Fruit fly (Drosophila melanogaster) whole organism, embryonic: ENCODE results near the gene Obp19b.
A peak's percentile ranks its signal among the peaks of the same experiment; 100 is the strongest.

ENCODE experiments used
- Bgb ChIP-seq: fragments of 200-800 bp; sonication (Bioruptor generic); IDR thresholded peaks from 2 replicates; pipeline ENCODE4 v1.3.6; 2022; ENCODE audit warnings: missing biosample characterization, missing genetic modification characterization; ENCODE audit not compliant: partially characterized antibody
- CG10959 ChIP-seq: fragments of 200-800 bp; sonication (Bioruptor generic); IDR thresholded peaks from 2 replicates; pipeline ENCODE4 v1.3.6; 2022; ENCODE audit warnings: missing biosample characterization, missing genetic modification characterization
- CG11085 ChIP-seq: fragments of 200-800 bp; sonication (Bioruptor generic); IDR thresholded peaks from 2 replicates; pipeline ENCODE4 v1.3.6; 2022; ENCODE audit warnings: missing biosample characterization, missing genetic modification characterization
- CG11247 ChIP-seq: fragments of 200-800 bp; sonication (Bioruptor generic); IDR thresholded peaks from 2 replicates; pipeline ENCODE4 v1.3.6; 2022; ENCODE audit warnings: missing biosample characterization, missing genetic modification characterization
- CG13287 ChIP-seq: fragments of 200-800 bp; sonication (Bioruptor generic); IDR thresholded peaks from 2 replicates; pipeline ENCODE4 v1.3.6; 2022; ENCODE audit warnings: missing biosample characterization, missing genetic modification characterization; ENCODE audit not compliant: partially characterized antibody
- CG2199 ChIP-seq: fragments of 200-800 bp; sonication (Bioruptor generic); IDR thresholded peaks from 3 replicates; pipeline ENCODE4 v1.3.6; 2022; ENCODE audit warnings: missing biosample characterization, missing genetic modification characterization
- CG2712 ChIP-seq: fragments of 200-800 bp; optimal IDR thresholded peaks from 3 replicates; lab custom pipeline; 2019; ENCODE audit warnings: missing biosample characterization, mild to moderate bottlenecking, missing genetic modification characterization, moderate library complexity
- CG4820 ChIP-seq: fragments of 200-800 bp; sonication (Bioruptor generic); optimal IDR thresholded peaks from 3 replicates; lab custom pipeline; 2016; ENCODE audit warnings: missing biosample characterization, missing genetic modification characterization
- CG7839 ChIP-seq: fragments of 200-800 bp; sonication (Bioruptor generic); optimal IDR thresholded peaks from 3 replicates; lab custom pipeline; 2018; ENCODE audit warnings: missing biosample characterization, mild to moderate bottlenecking, missing genetic modification characterization, moderate library complexity
- CG8290 ChIP-seq, 3 experiments: fragments of 200-800 bp; sonication (Bioruptor generic); optimal IDR thresholded peaks; 2 replicates each; lab custom pipeline; 2016 to 2019; ENCODE audit warnings: missing biosample characterization in 3 of 3, missing genetic modification characterization in 3 of 3, mild to moderate bottlenecking in 2 of 3, moderate library complexity in 1 of 3
- CG9797 ChIP-seq: fragments of 200-800 bp; sonication (Bioruptor generic); optimal IDR thresholded peaks from 3 replicates; lab custom pipeline; 2018; ENCODE audit warnings: missing biosample characterization, mild to moderate bottlenecking, missing genetic modification characterization
- CrebB ChIP-seq: fragments of 200-800 bp; sonication (Bioruptor generic); optimal IDR thresholded peaks from 3 replicates; lab custom pipeline; 2018; ENCODE audit warnings: missing biosample characterization, mild to moderate bottlenecking, missing genetic modification characterization
- Dll ChIP-seq: fragments of 200-800 bp; sonication (Bioruptor generic); IDR thresholded peaks from 4 replicates; pipeline ENCODE4 v1.3.6; 2022; ENCODE audit warnings: missing biosample characterization, missing genetic modification characterization; ENCODE audit not compliant: partially characterized antibody
- Doc2 ChIP-seq: fragments of 200-800 bp; sonication (Bioruptor generic); IDR thresholded peaks from 2 replicates; pipeline ENCODE4 v1.3.6; 2022; ENCODE audit warnings: missing biosample characterization, missing genetic modification characterization
- Dref ChIP-seq: fragments of 200-800 bp; sonication (Bioruptor generic); IDR thresholded peaks from 2 replicates; pipeline ENCODE4 v1.3.6; 2022; ENCODE audit warnings: missing biosample characterization, missing genetic modification characterization
- Eip74EF ChIP-seq, 2 experiments: fragments of 200-800 bp in 1 of 2; fragments of >200 bp in 1 of 2; sonication (Bioruptor generic) in 1 of 2; optimal IDR thresholded peaks; 2 replicates each; lab custom pipeline; 2017 to 2019; ENCODE audit warnings: missing biosample characterization in 2 of 2, missing genetic modification characterization in 2 of 2, mild to moderate bottlenecking in 1 of 2, moderate library complexity in 1 of 2
- Gug ChIP-seq: fragments of 200-800 bp; sonication (Bioruptor generic); IDR thresholded peaks from 4 replicates; pipeline ENCODE4 v1.3.6; 2022; ENCODE audit warnings: missing biosample characterization, missing genetic modification characterization
- HLH4C ChIP-seq: fragments of 200-800 bp; sonication (Bioruptor generic); IDR thresholded peaks from 3 replicates; pipeline ENCODE4 v1.3.6; 2022; ENCODE audit warnings: missing biosample characterization, missing genetic modification characterization; ENCODE audit not compliant: partially characterized antibody
- HmgZ ChIP-seq: fragments of 200-800 bp; sonication (Bioruptor generic); optimal IDR thresholded peaks from 2 replicates; lab custom pipeline; 2018; ENCODE audit warnings: missing biosample characterization, mild to moderate bottlenecking, missing genetic modification characterization
- Hsf ChIP-seq: fragments of 200-800 bp; sonication (Bioruptor generic); optimal IDR thresholded peaks from 3 replicates; lab custom pipeline; 2016; ENCODE audit warnings: missing biosample characterization, missing genetic modification characterization
- MBD-R2 ChIP-seq: fragments of 200-800 bp; sonication (Bioruptor generic); IDR thresholded peaks from 2 replicates; pipeline ENCODE4 v1.3.6; 2022; ENCODE audit warnings: missing biosample characterization, missing genetic modification characterization
- NC2β ChIP-seq: fragments of 200-800 bp; sonication (Bioruptor generic); optimal IDR thresholded peaks from 2 replicates; lab custom pipeline; 2016; ENCODE audit warnings: missing biosample characterization, missing genetic modification characterization
- Nf-YA ChIP-seq: fragments of 200-800 bp; sonication (Bioruptor generic); IDR thresholded peaks from 2 replicates; pipeline ENCODE4 v1.3.6; 2022; ENCODE audit warnings: missing biosample characterization, missing genetic modification characterization
- Nf-YB ChIP-seq: fragments of 200-800 bp; sonication (Bioruptor generic); optimal IDR thresholded peaks from 3 replicates; lab custom pipeline; 2019; ENCODE audit warnings: missing biosample characterization, mild to moderate bottlenecking, missing genetic modification characterization, moderate library complexity
- Opbp ChIP-seq: fragments of 200-800 bp; sonication (Bioruptor generic); IDR thresholded peaks from 3 replicates; pipeline ENCODE4 v1.3.6; 2022; ENCODE audit warnings: missing biosample characterization, missing genetic modification characterization; ENCODE audit not compliant: partially characterized antibody
- Scr ChIP-seq: fragments of 200-800 bp; sonication (Bioruptor generic); IDR thresholded peaks from 2 replicates; pipeline ENCODE4 v1.3.6; 2022; ENCODE audit warnings: missing biosample characterization, missing genetic modification characterization; ENCODE audit not compliant: partially characterized antibody
- Taf1 ChIP-seq: fragments of 200-800 bp; sonication (Bioruptor generic); IDR thresholded peaks from 2 replicates; pipeline ENCODE4 v1.3.6; 2022; ENCODE audit warnings: missing biosample characterization, missing genetic modification characterization
- Usf ChIP-seq: fragments of 200-800 bp; sonication (Bioruptor generic); optimal IDR thresholded peaks from 2 replicates; lab custom pipeline; 2017; ENCODE audit warnings: missing genotype, missing biosample characterization, missing genetic modification characterization
- amos ChIP-seq: fragments of 200-800 bp; sonication (Bioruptor generic); IDR thresholded peaks from 2 replicates; pipeline ENCODE4 v1.3.6; 2022; ENCODE audit warnings: missing biosample characterization, missing genetic modification characterization; ENCODE audit not compliant: partially characterized antibody
- ase ChIP-seq: fragments of 200-800 bp; sonication (Bioruptor generic); IDR thresholded peaks from 3 replicates; pipeline ENCODE4 v1.3.6; 2022; ENCODE audit warnings: missing biosample characterization, missing genetic modification characterization
- bbx ChIP-seq: fragments of 200-800 bp; sonication (Bioruptor generic); IDR thresholded peaks from 2 replicates; pipeline ENCODE4 v1.3.6; 2022; ENCODE audit warnings: missing biosample characterization, missing genetic modification characterization; ENCODE audit not compliant: partially characterized antibody
- bigmax ChIP-seq: fragments of 200-800 bp; sonication (Bioruptor generic); optimal IDR thresholded peaks from 2 replicates; lab custom pipeline; 2018; ENCODE audit warnings: missing biosample characterization, mild to moderate bottlenecking, missing genetic modification characterization
- corto ChIP-seq: fragments of 200-800 bp; sonication (Bioruptor generic); optimal IDR thresholded peaks from 2 replicates; lab custom pipeline; 2016; ENCODE audit warnings: missing biosample characterization, mild to moderate bottlenecking, missing genetic modification characterization, moderate library complexity
- crc ChIP-seq: fragments of 200-800 bp; sonication (Bioruptor generic); optimal IDR thresholded peaks from 2 replicates; lab custom pipeline; 2016; ENCODE audit warnings: missing biosample characterization, missing genetic modification characterization
- crol ChIP-seq: fragments of 200-800 bp; sonication (Bioruptor generic); IDR thresholded peaks from 2 replicates; pipeline ENCODE4 v1.3.6; 2022; ENCODE audit warnings: missing biosample characterization, missing genetic modification characterization
- fd96Cb ChIP-seq: fragments of 200-800 bp; sonication (Bioruptor generic); optimal IDR thresholded peaks from 2 replicates; lab custom pipeline; 2018; ENCODE audit warnings: missing biosample characterization, mild to moderate bottlenecking, missing genetic modification characterization, moderate library complexity
- gfzf ChIP-seq: fragments of 200-800 bp; sonication (Bioruptor generic); optimal IDR thresholded peaks from 2 replicates; lab custom pipeline; 2016; ENCODE audit warnings: missing biosample characterization, mild to moderate bottlenecking, missing genetic modification characterization, moderate library complexity
- inv ChIP-seq: fragments of 200-800 bp; sonication (Bioruptor generic); IDR thresholded peaks from 2 replicates; pipeline ENCODE4 v1.3.6; 2022; ENCODE audit warnings: missing biosample characterization, missing genetic modification characterization; ENCODE audit not compliant: partially characterized antibody
- knrl ChIP-seq: fragments of 200-800 bp; sonication (Bioruptor generic); IDR thresholded peaks from 3 replicates; pipeline ENCODE4 v1.3.6; 2022; ENCODE audit warnings: missing biosample characterization, missing genetic modification characterization; ENCODE audit not compliant: partially characterized antibody
- p53 ChIP-seq: fragments of 200-800 bp; sonication (Bioruptor generic); optimal IDR thresholded peaks from 2 replicates; lab custom pipeline; 2016; ENCODE audit warnings: missing biosample characterization, missing genetic modification characterization
- pan ChIP-seq, 4 experiments: fragments of >200 bp in 3 of 4; fragments of 200-800 bp in 1 of 4; sonication (Bioruptor generic) in 1 of 4; optimal IDR thresholded peaks in 3 of 4; IDR thresholded peaks in 1 of 4; 2 replicates each; pipeline versions ENCODE4 v1.3.6 to Lab custom; 2017 to 2022; ENCODE audit warnings: missing biosample characterization in 2 of 4, missing genetic modification characterization in 2 of 4, mixed read lengths in 1 of 4
- pzg ChIP-seq: fragments of 200-800 bp; sonication (Bioruptor generic); optimal IDR thresholded peaks from 3 replicates; lab custom pipeline; 2018; ENCODE audit warnings: missing biosample characterization, mild to moderate bottlenecking, missing genetic modification characterization, moderate library complexity
- sc ChIP-seq, 3 experiments: fragments of >200 bp in 2 of 3; fragments of 200-800 bp in 1 of 3; sonication (Bioruptor generic) in 1 of 3; optimal IDR thresholded peaks; 2 replicates in 2 of 3; 3 replicates in 1 of 3; lab custom pipeline; 2017; ENCODE audit warnings: mild to moderate bottlenecking in 1 of 3, missing biosample characterization in 1 of 3, missing genetic modification characterization in 1 of 3, missing genetic modification reagents in 1 of 3
- sd ChIP-seq: fragments of 200-800 bp; sonication (Bioruptor generic); optimal IDR thresholded peaks from 3 replicates; lab custom pipeline; 2018; ENCODE audit warnings: missing biosample characterization, mild to moderate bottlenecking, missing genetic modification characterization, moderate library complexity
- sob ChIP-seq: fragments of 200-800 bp; sonication (Bioruptor generic); IDR thresholded peaks from 2 replicates; pipeline ENCODE4 v1.3.6; 2022; ENCODE audit warnings: missing biosample characterization, missing genetic modification characterization
- tin ChIP-seq: fragments of 200-800 bp; sonication (Bioruptor generic); optimal IDR thresholded peaks from 3 replicates; lab custom pipeline; 2016; ENCODE audit warnings: missing biosample characterization, missing genetic modification characterization
- tx ChIP-seq: fragments of 200-800 bp; sonication (Bioruptor generic); optimal IDR thresholded peaks from 2 replicates; lab custom pipeline; 2016; ENCODE audit warnings: missing biosample characterization, missing genetic modification characterization
- unc-4 ChIP-seq: fragments of 200-800 bp; sonication (Bioruptor generic); IDR thresholded peaks from 2 replicates; pipeline ENCODE4 v1.3.6; 2022; ENCODE audit warnings: missing biosample characterization, missing genetic modification characterization; ENCODE audit not compliant: partially characterized antibody

Gene Obp19b

DNA sequence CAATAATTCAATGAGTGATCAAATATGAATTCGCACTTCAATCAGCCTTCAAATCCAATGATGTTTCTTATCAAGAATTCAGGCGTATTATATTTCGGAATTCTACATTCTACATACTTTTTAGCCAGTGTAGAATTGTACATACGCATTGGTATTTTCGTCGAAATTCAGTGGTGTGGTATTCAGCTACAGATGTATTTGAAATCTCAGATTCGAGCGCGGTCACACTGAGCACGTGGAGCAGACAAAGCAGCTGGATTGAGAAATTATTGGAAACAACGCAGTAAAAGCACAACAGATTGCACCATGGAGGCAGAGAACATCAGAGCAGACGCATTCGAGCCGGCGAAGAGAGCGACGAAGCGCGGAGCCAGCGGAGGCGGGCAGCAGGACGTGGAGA, 25.3 kb upstream of the Obp19b start (continued):
- TF ChIP-seq CG8290 (GFP tag; optimal IDR thresholded peaks at IDR 0.05; lab: Kevin White, UChicago) (peak; percentile 7), CG8290 (tag; optimal IDR thresholded peaks at IDR 0.05; lab: Kevin White, UChicago) (peak in 1 of 2 experiments; percentile 46), MBD-R2 (peak; percentile 87), CG11247 (GFP tag; lab: Robert Waterston, UW) (no peak), Nf-YA (GFP tag; lab: Robert Waterston, UW) (no peak), pan (optimal IDR thresholded peaks at IDR 0.05; lab: Kevin White, UChicago) (no peak), pan (GFP tag; optimal IDR thresholded peaks at IDR 0.05 in 1 of 2, IDR thresholded peaks at IDR 0.05 in 1 of 2) (no peak), CG9797 (GFP tag; lab: Kevin White, UChicago) (peak; percentile 80), ase (GFP tag; lab: Robert Waterston, UW) (no peak), Eip74EF (GFP tag; optimal IDR thresholded peaks at IDR 0.05; lab: Kevin White, UChicago) (no peak), HLH4C (GFP tag; lab: Robert Waterston, UW) (no peak), unc-4 (GFP tag; lab: Robert Waterston, UW) (0 out of 2 replicates have a peak, but pooled peaks have one; percentile 16), inv (GFP tag; lab: Robert Waterston, UW) (no peak), crol (GFP tag; lab: Robert Waterston, UW) (no peak), Dll (GFP tag; lab: Robert Waterston, UW) (0 out of 4 replicates have a peak, but pooled peaks have one; percentile 20), sob (no peak), Usf (GFP tag; lab: Kevin White, UChicago) (no peak), corto (GFP tag; lab: Kevin White, UChicago) (no peak), sc (optimal IDR thresholded peaks at IDR 0.05; lab: Kevin White, UChicago) (no peak), sc (GFP tag; optimal IDR thresholded peaks at IDR 0.05; lab: Kevin White, UChicago) (no peak), bbx (GFP tag; lab: Robert Waterston, UW) (0 out of 2 replicates have a peak, but pooled peaks have one; percentile 34), Bgb (GFP tag; lab: Robert Waterston, UW) (peak; percentile 55), CG13287 (GFP tag; lab: Robert Waterston, UW) (peak; percentile 45; the same call in 1 of the 2 replicates), NC2β (GFP tag; lab: Kevin White, UChicago) (no peak), HmgZ (tag; lab: Kevin White, UChicago) (peak; percentile 53), fd96Cb (tag; lab: Kevin White, UChicago) (no peak), bigmax (GFP tag; lab: Kevin White, UChicago) (no peak), knrl (peak; percentile 28; the same call in 1 of the 3 replicates), CG2199 (GFP tag; lab: Robert Waterston, UW) (0 out of 3 replicates have a peak, but pooled peaks have one; percentile 31), sd (tag; lab: Kevin White, UChicago) (peak; percentile 43), crc (no peak), CG11085 (GFP tag; lab: Robert Waterston, UW) (no peak), CG7839 (tag; lab: Kevin White, UChicago) (no peak), Nf-YB (no peak), tx (GFP tag; lab: Kevin White, UChicago) (no peak), Doc2 (no peak)

DNA sequence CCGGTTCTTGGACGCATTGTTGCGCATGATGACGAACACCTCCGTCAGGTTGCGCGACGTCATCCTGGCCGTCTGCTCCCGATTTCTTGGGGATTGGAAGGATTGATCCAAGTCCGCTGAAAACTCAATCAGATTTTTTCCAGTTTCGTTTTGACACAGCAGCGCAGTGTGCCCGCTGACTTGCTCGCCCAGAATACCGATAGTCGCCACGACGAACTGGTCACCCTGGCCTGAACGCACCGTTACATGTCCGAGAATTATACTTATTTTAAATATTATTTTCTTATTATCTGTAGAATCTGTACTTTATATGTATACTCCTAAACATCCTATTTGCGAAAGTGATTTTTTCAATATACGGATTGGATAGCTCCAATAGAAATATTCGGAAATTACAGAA, 23.0 kb upstream of the Obp19b start, which contains the start of gene Syx16:
TSS of gene Syx16 (minus strand) at position 172 of the 400 bp plus-strand sequence.
- TF ChIP-seq CG13287 (GFP tag; lab: Robert Waterston, UW) (0 out of 2 replicates have a peak, but pooled peaks have one; percentile 6), Scr (GFP tag; lab: Robert Waterston, UW) (no peak), MBD-R2 (peak; percentile 37), CrebB (tag; lab: Kevin White, UChicago) (no peak), gfzf (peak; percentile 59), CG2712 (tag; lab: Kevin White, UChicago) (no peak), Taf1 (GFP tag; lab: Robert Waterston, UW) (no peak), tin (GFP tag; lab: Kevin White, UChicago) (no peak), amos (GFP tag; lab: Robert Waterston, UW) (peak; percentile 42; the same call in 1 of the 2 replicates), CG10959 (GFP tag; lab: Robert Waterston, UW) (no peak), CG4820 (GFP tag; lab: Kevin White, UChicago) (no peak), p53 (GFP tag; lab: Kevin White, UChicago) (no peak), Dref (peak; percentile 45), pzg (GFP tag; lab: Kevin White, UChicago) (peak; percentile 40), Hsf (GFP tag; lab: Kevin White, UChicago) (no peak), Gug (GFP tag; lab: Robert Waterston, UW) (no peak), Opbp (GFP tag; lab: Robert Waterston, UW) (0 out of 3 replicates have a peak, but pooled peaks have one; percentile 10)
